Worm (Caenorhabditis elegans) whole organism, late embryonic: ENCODE results near the gene metl-2.

Experiments
- nfya-1 ChIP-seq: sonication (generic microtip); optimal IDR thresholded peaks from 2 replicates; lab custom pipeline; 2017; ENCODE audit warnings: missing genetic modification characterization, mild to moderate bottlenecking, missing compliant biosample characterization, antibody characterized with exemption, moderate library complexity
- tbx-7 ChIP-seq: sonication (generic microtip); optimal IDR thresholded peaks from 2 replicates; lab custom pipeline; 2016; ENCODE audit warnings: missing genotype, missing genetic modification characterization, missing compliant biosample characterization

- TF ChIP-seq tbx-7 (tag; lab: Kevin White, UChicago), result no peak
- no peak for TF ChIP-seq nfya-1 (tag; lab: Kevin White, UChicago)
Observed at ce11 chrII:15018923-15019322, 49.2 kb downstream of the metl-2 start, which contains the start of gene Y53F4B.12.
